Fruit fly (Drosophila melanogaster) whole organism, adult: ENCODE results near the gene PIP82.

Experiments used
- CG11617 ChIP-seq: fragments of 200-800 bp; sonication (Bioruptor generic); optimal IDR thresholded peaks from 2 replicates; lab custom pipeline; 2017; ENCODE audit warnings: mild to moderate bottlenecking, missing biosample characterization, missing genetic modification reagents, missing genetic modification characterization
- CG1620 ChIP-seq: fragments of 200-800 bp; sonication (Bioruptor generic); optimal IDR thresholded peaks from 2 replicates; lab custom pipeline; 2016; ENCODE audit warnings: missing biosample characterization, missing genetic modification characterization
- Mnt ChIP-seq: fragments of 200-800 bp; sonication (Bioruptor generic); optimal IDR thresholded peaks from 2 replicates; lab custom pipeline; 2016; ENCODE audit warnings: missing biosample characterization, mild to moderate bottlenecking, missing genetic modification characterization
- cic ChIP-seq: fragments of 200-800 bp; sonication (Bioruptor generic); optimal IDR thresholded peaks from 2 replicates; lab custom pipeline; 2017; ENCODE audit warnings: missing biosample characterization, mild to moderate bottlenecking, missing genetic modification characterization, moderate library complexity
- kay ChIP-seq: fragments of 200-800 bp; sonication (Bioruptor generic); peaks from one replicate; lab custom pipeline; 2016; ENCODE audit warnings: missing biosample characterization, missing genetic modification characterization, borderline replicate concordance
- tj ChIP-seq: fragments of 200-800 bp; sonication (Bioruptor generic); optimal IDR thresholded peaks from 3 replicates; lab custom pipeline; 2017; ENCODE audit warnings: missing biosample characterization, mild to moderate bottlenecking, missing genetic modification characterization, moderate library complexity
- toe ChIP-seq: fragments of 200-800 bp; sonication (Bioruptor generic); optimal IDR thresholded peaks from 2 replicates; lab custom pipeline; 2016; ENCODE audit warnings: missing biosample characterization, missing genetic modification characterization

DNA sequence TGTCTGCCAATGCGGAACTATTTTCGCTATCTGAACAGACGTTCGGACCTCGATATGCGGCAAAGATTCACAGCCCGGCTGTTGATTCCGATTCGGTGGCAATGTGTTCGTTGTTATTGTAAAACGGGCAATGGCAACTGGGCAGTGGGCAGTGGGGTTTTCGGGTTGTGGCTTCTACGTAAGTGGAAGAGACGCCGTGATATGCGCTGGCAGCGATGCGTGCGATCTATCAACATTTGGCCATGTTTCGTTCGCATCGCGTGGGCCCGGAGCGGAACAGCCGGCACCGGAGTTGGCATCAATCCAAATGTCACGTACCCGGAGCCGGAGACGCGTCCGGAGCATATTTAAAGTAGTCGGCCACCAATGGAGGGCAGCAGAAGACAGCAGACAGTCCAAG, 48.0 kb downstream of the PIP82 start, which contains the start of gene Cp38:
- TF ChIP-seq CG1620 (GFP tag; lab: Kevin White, UChicago) (no peak), cic (GFP tag; lab: Kevin White, UChicago) (no peak), tj (GFP tag; lab: Kevin White, UChicago) (peak; percentile 8), CG11617 (GFP tag; lab: Kevin White, UChicago) (no peak), kay (no peak), Mnt (GFP tag; lab: Kevin White, UChicago) (no peak), toe (no peak)
